Fruit fly (Drosophila melanogaster) whole organism, embryonic: ENCODE results near the gene Nin.
A peak's percentile ranks its signal among the peaks of the same experiment; 100 is the strongest.

Source experiments
- CG10267 ChIP-seq: fragments of 200-800 bp; sonication (Bioruptor generic); optimal IDR thresholded peaks from 2 replicates; lab custom pipeline; 2018; ENCODE audit warnings: missing biosample characterization, mild to moderate bottlenecking, missing genetic modification characterization, moderate library complexity
- CG10274 ChIP-seq: fragments of 200-800 bp; sonication (Bioruptor generic); optimal IDR thresholded peaks from 3 replicates; lab custom pipeline; 2017; ENCODE audit warnings: missing biosample characterization, mild to moderate bottlenecking, missing genetic modification characterization
- CG10366 ChIP-seq: fragments of 200-800 bp; sonication (Bioruptor generic); IDR thresholded peaks from 2 replicates; pipeline ENCODE4 v1.3.6; 2022; ENCODE audit warnings: missing biosample characterization, missing genetic modification characterization
- CG10654 ChIP-seq: fragments of 200-800 bp; sonication (Bioruptor generic); optimal IDR thresholded peaks from 2 replicates; lab custom pipeline; 2016; ENCODE audit warnings: missing biosample characterization, missing genetic modification characterization
- CG11723 ChIP-seq: fragments of 200-800 bp; sonication (Bioruptor generic); optimal IDR thresholded peaks from 2 replicates; lab custom pipeline; 2017; ENCODE audit warnings: missing biosample characterization, mild to moderate bottlenecking, missing genetic modification characterization
- CG1233 ChIP-seq: fragments of 200-800 bp; sonication (Bioruptor generic); optimal IDR thresholded peaks from 4 replicates; lab custom pipeline; 2018; ENCODE audit warnings: missing biosample characterization, mild to moderate bottlenecking, missing genetic modification characterization
- CG12659 ChIP-seq: fragments of 200-800 bp; sonication (Bioruptor generic); optimal IDR thresholded peaks from 3 replicates; lab custom pipeline; 2017; ENCODE audit warnings: mild to moderate bottlenecking, missing biosample characterization, missing genetic modification reagents, missing genetic modification characterization
- CG13296 ChIP-seq: fragments of 200-800 bp; sonication (Bioruptor generic); optimal IDR thresholded peaks from 3 replicates; lab custom pipeline; 2018; ENCODE audit warnings: missing biosample characterization, mild to moderate bottlenecking, missing genetic modification characterization
- CG14050 ChIP-seq: fragments of 200-800 bp; sonication (Bioruptor generic); IDR thresholded peaks from 3 replicates; pipeline ENCODE4 v1.3.6; 2022; ENCODE audit warnings: missing biosample characterization, missing genetic modification characterization
- CG14860 ChIP-seq: fragments of 200-800 bp; sonication (Bioruptor generic); IDR thresholded peaks from 3 replicates; pipeline ENCODE4 v1.3.6; 2022; ENCODE audit warnings: missing biosample characterization, missing genetic modification characterization; ENCODE audit not compliant: partially characterized antibody
- CG15514 ChIP-seq: fragments of 200-800 bp; sonication (Bioruptor generic); optimal IDR thresholded peaks from 3 replicates; lab custom pipeline; 2017; ENCODE audit warnings: missing biosample characterization, missing genetic modification characterization, mild to moderate bottlenecking, moderate library complexity, missing genetic modification reagents
- CG16863 ChIP-seq: fragments of 200-800 bp; sonication (Bioruptor generic); optimal IDR thresholded peaks from 3 replicates; lab custom pipeline; 2016; ENCODE audit warnings: missing biosample characterization, missing genetic modification characterization
- CG17829 ChIP-seq: fragments of 200-800 bp; optimal IDR thresholded peaks from 2 replicates; lab custom pipeline; 2019; ENCODE audit warnings: missing biosample characterization, mild to moderate bottlenecking, missing genetic modification characterization, moderate library complexity
- CG17912 ChIP-seq: fragments of 200-800 bp; sonication (Bioruptor generic); optimal IDR thresholded peaks from 2 replicates; lab custom pipeline; 2018; ENCODE audit warnings: missing biosample characterization, mild to moderate bottlenecking, missing genetic modification characterization
- CG2120 ChIP-seq: fragments of 200-800 bp; sonication (Bioruptor generic); optimal IDR thresholded peaks from 3 replicates; lab custom pipeline; 2016; ENCODE audit warnings: missing biosample characterization, missing genetic modification characterization
- CG2129 ChIP-seq: fragments of 200-800 bp; sonication (Bioruptor generic); IDR thresholded peaks from 2 replicates; pipeline ENCODE4 v1.3.6; 2022; ENCODE audit warnings: missing biosample characterization, missing genetic modification characterization; ENCODE audit not compliant: partially characterized antibody
- CG31388 ChIP-seq: fragments of 200-800 bp; sonication (Bioruptor generic); optimal IDR thresholded peaks from 2 replicates; lab custom pipeline; 2016; ENCODE audit warnings: missing biosample characterization, missing genetic modification characterization
- CG33557 ChIP-seq: fragments of 200-800 bp; sonication (Bioruptor generic); optimal IDR thresholded peaks from 2 replicates; lab custom pipeline; 2019; ENCODE audit warnings: missing biosample characterization, mild to moderate bottlenecking, missing genetic modification characterization, moderate library complexity
- CG9437 ChIP-seq: fragments of 200-800 bp; sonication (Bioruptor generic); optimal IDR thresholded peaks from 2 replicates; lab custom pipeline; 2018; ENCODE audit warnings: missing biosample characterization, mild to moderate bottlenecking, missing genetic modification characterization
- D19A ChIP-seq: fragments of 200-800 bp; optimal IDR thresholded peaks from 3 replicates; lab custom pipeline; 2019; ENCODE audit warnings: missing biosample characterization, mild to moderate bottlenecking, missing genetic modification characterization, moderate library complexity
- D19B ChIP-seq: fragments of 200-800 bp; sonication (Bioruptor generic); optimal IDR thresholded peaks from 2 replicates; lab custom pipeline; 2017; ENCODE audit warnings: missing biosample characterization, mild to moderate bottlenecking, missing genetic modification characterization
- Dad ChIP-seq: fragments of 200-800 bp; sonication (Bioruptor generic); optimal IDR thresholded peaks from 3 replicates; lab custom pipeline; 2016; ENCODE audit warnings: missing biosample characterization, missing genetic modification characterization
- Dip3 ChIP-seq: fragments of 200-800 bp; sonication (Bioruptor generic); optimal IDR thresholded peaks from 3 replicates; lab custom pipeline; 2016; ENCODE audit warnings: missing biosample characterization, missing genetic modification characterization
- Fer2 ChIP-seq: fragments of 200-800 bp; sonication (Bioruptor generic); optimal IDR thresholded peaks from 2 replicates; lab custom pipeline; 2018; ENCODE audit warnings: missing biosample characterization, mild to moderate bottlenecking, missing genetic modification characterization, moderate library complexity
- Lpt ChIP-seq: fragments of >200 bp; optimal IDR thresholded peaks from 2 replicates; lab custom pipeline; 2018; ENCODE audit warnings: missing biosample characterization, missing genetic modification characterization
- MESR4 ChIP-seq: fragments of 200-800 bp; sonication (Bioruptor generic); optimal IDR thresholded peaks from 2 replicates; lab custom pipeline; 2018; ENCODE audit warnings: missing biosample characterization, mild to moderate bottlenecking, missing genetic modification characterization, moderate library complexity
- MTF-1 ChIP-seq: fragments of 200-800 bp; sonication (Bioruptor generic); optimal IDR thresholded peaks from 2 replicates; lab custom pipeline; 2018; ENCODE audit warnings: missing biosample characterization, mild to moderate bottlenecking, missing genetic modification characterization, borderline replicate concordance
- Mad ChIP-seq: fragments of 200-800 bp; sonication (Bioruptor generic); optimal IDR thresholded peaks from 2 replicates; lab custom pipeline; 2016; ENCODE audit warnings: missing biosample characterization, missing genetic modification characterization
- Stat92E ChIP-seq, 3 experiments: fragments of >200 bp in 2 of 3; fragments of 200-800 bp in 1 of 3; sonication (Bioruptor generic) in 1 of 3; optimal IDR thresholded peaks; 2 replicates each; lab custom pipeline; 2017 to 2019; ENCODE audit warnings: missing biosample characterization in 3 of 3, missing genetic modification characterization in 3 of 3, mild to moderate bottlenecking in 1 of 3, moderate library complexity in 1 of 3
- Trl ChIP-seq, 3 experiments: fragments of >200 bp in 2 of 3; fragments of 200-800 bp in 1 of 3; sonication (Bioruptor generic) in 1 of 3; optimal IDR thresholded peaks; 2 replicates in 1 of 3; 3 replicates in 2 of 3; lab custom pipeline; 2016 to 2017; ENCODE audit warnings: missing biosample characterization in 1 of 3, missing genetic modification characterization in 1 of 3
- al ChIP-seq: fragments of 200-800 bp; sonication (Bioruptor generic); IDR thresholded peaks from 2 replicates; pipeline ENCODE4 v1.3.6; 2022; ENCODE audit warnings: missing biosample characterization, missing genetic modification characterization
- chn ChIP-seq: fragments of 200-800 bp; sonication (Bioruptor generic); optimal IDR thresholded peaks from 2 replicates; lab custom pipeline; 2016; ENCODE audit warnings: missing biosample characterization, missing genetic modification characterization
- da ChIP-seq: fragments of 200-800 bp; sonication (Bioruptor generic); optimal IDR thresholded peaks from 2 replicates; lab custom pipeline; 2016; ENCODE audit warnings: missing biosample characterization, missing genetic modification characterization
- eyg ChIP-seq: fragments of 200-800 bp; sonication (Bioruptor generic); optimal IDR thresholded peaks from 3 replicates; lab custom pipeline; 2016; ENCODE audit warnings: missing biosample characterization, missing genetic modification characterization
- gcm2 ChIP-seq: fragments of 200-800 bp; sonication (Bioruptor generic); optimal IDR thresholded peaks from 2 replicates; lab custom pipeline; 2016; ENCODE audit warnings: missing biosample characterization, missing genetic modification characterization
- gem ChIP-seq: fragments of 200-800 bp; sonication (Bioruptor generic); optimal IDR thresholded peaks from 2 replicates; lab custom pipeline; 2019; ENCODE audit warnings: missing biosample characterization, mild to moderate bottlenecking, missing genetic modification characterization, moderate library complexity
- grn ChIP-seq: fragments of 200-800 bp; sonication (Bioruptor generic); optimal IDR thresholded peaks from 3 replicates; lab custom pipeline; 2017; ENCODE audit warnings: missing biosample characterization, missing genetic modification characterization
- hbn ChIP-seq: fragments of 200-800 bp; sonication (Bioruptor generic); IDR thresholded peaks from 2 replicates; pipeline ENCODE4 v1.3.6; 2022; ENCODE audit warnings: missing biosample characterization, missing genetic modification characterization; ENCODE audit not compliant: partially characterized antibody
- nau ChIP-seq: fragments of 200-800 bp; sonication (Bioruptor generic); optimal IDR thresholded peaks from 3 replicates; lab custom pipeline; 2017; ENCODE audit warnings: missing biosample characterization, mild to moderate bottlenecking, missing genetic modification characterization, missing genetic modification reagents
- oc ChIP-seq: fragments of 200-800 bp; sonication (Bioruptor generic); optimal IDR thresholded peaks from 2 replicates; lab custom pipeline; 2018; ENCODE audit warnings: missing biosample characterization, mild to moderate bottlenecking, missing genetic modification characterization, moderate library complexity
- pan ChIP-seq, 4 experiments: fragments of >200 bp in 3 of 4; fragments of 200-800 bp in 1 of 4; sonication (Bioruptor generic) in 1 of 4; optimal IDR thresholded peaks in 3 of 4; IDR thresholded peaks in 1 of 4; 2 replicates each; pipeline versions ENCODE4 v1.3.6 to Lab custom; 2017 to 2022; ENCODE audit warnings: missing biosample characterization in 2 of 4, missing genetic modification characterization in 2 of 4, mixed read lengths in 1 of 4
- pnt ChIP-seq: fragments of 200-800 bp; sonication (Bioruptor generic); optimal IDR thresholded peaks from 3 replicates; lab custom pipeline; 2016; ENCODE audit warnings: missing biosample characterization, missing genetic modification characterization
- repo ChIP-seq: fragments of 200-800 bp; sonication (Bioruptor generic); optimal IDR thresholded peaks from 2 replicates; lab custom pipeline; 2016; ENCODE audit warnings: missing biosample characterization, missing genetic modification characterization
- ro ChIP-seq: fragments of 200-800 bp; sonication (Bioruptor generic); IDR thresholded peaks from 2 replicates; pipeline ENCODE4 v1.3.6; 2022; ENCODE audit warnings: missing biosample characterization, missing genetic modification characterization
- stwl ChIP-seq: fragments of 200-800 bp; sonication (Bioruptor generic); optimal IDR thresholded peaks from 3 replicates; lab custom pipeline; 2018; ENCODE audit warnings: missing biosample characterization, mild to moderate bottlenecking, missing genetic modification characterization, moderate library complexity
- twi ChIP-seq: fragments of 200-800 bp; optimal IDR thresholded peaks from 2 replicates; lab custom pipeline; 2019; ENCODE audit warnings: missing biosample characterization, mild to moderate bottlenecking, missing genetic modification characterization, moderate library complexity
- yki ChIP-seq: fragments of >200 bp; optimal IDR thresholded peaks from 3 replicates; lab custom pipeline; 2018
- zfh2 ChIP-seq: fragments of 200-800 bp; sonication (Bioruptor generic); optimal IDR thresholded peaks from 2 replicates; lab custom pipeline; 2016; ENCODE audit warnings: missing biosample characterization, missing genetic modification characterization

The Nin gene

dm6 chr2L:5278309-5279130 lies at the start of gene Nin, which contains the start of gene Bub1 (continued):
- TF ChIP-seq Lpt (GFP tag; lab: Kevin White, UChicago) = no peak
- no peak for TF ChIP-seq Stat92E (GFP tag; optimal IDR thresholded peaks at IDR 0.05; lab: Kevin White, UChicago)
- no peak for TF ChIP-seq repo (GFP tag; lab: Kevin White, UChicago)
- peak; percentile 19 for TF ChIP-seq Dip3 (GFP tag; lab: Kevin White, UChicago)
- TF ChIP-seq hbn (GFP tag; lab: Robert Waterston, UW) = peak; percentile 55
- peak; percentile 48 for TF ChIP-seq CG2120 (GFP tag; lab: Kevin White, UChicago)
- no peak for TF ChIP-seq D19B (GFP tag; lab: Kevin White, UChicago)
- TF ChIP-seq MESR4 (GFP tag; lab: Kevin White, UChicago) = peak; percentile 89
- TF ChIP-seq Trl (optimal IDR thresholded peaks at IDR 0.05; lab: Kevin White, UChicago) = no peak
- no peak for TF ChIP-seq Trl (GFP tag; optimal IDR thresholded peaks at IDR 0.05; lab: Kevin White, UChicago)
- no peak for TF ChIP-seq eyg
- peak; percentile 64; the same call in 1 of the 2 replicates for TF ChIP-seq CG2129
- TF ChIP-seq zfh2 (GFP tag; lab: Kevin White, UChicago) = peak; percentile 27
- TF ChIP-seq CG1233 (GFP tag; lab: Kevin White, UChicago) = no peak
- no peak for TF ChIP-seq Mad (GFP tag; lab: Kevin White, UChicago)
- TF ChIP-seq CG10366 = no peak; the same call in 1 of the 2 replicates
- TF ChIP-seq CG10267 (tag; lab: Kevin White, UChicago) = peak; percentile 14
- TF ChIP-seq da = no peak
- TF ChIP-seq CG33557 = no peak
- no peak for TF ChIP-seq CG14050 (GFP tag; lab: Robert Waterston, UW)
- no peak for TF ChIP-seq oc (tag; lab: Kevin White, UChicago)
- no peak for TF ChIP-seq grn
- TF ChIP-seq pan (optimal IDR thresholded peaks at IDR 0.05; lab: Kevin White, UChicago) = no peak
- TF ChIP-seq pan (GFP tag; optimal IDR thresholded peaks at IDR 0.05 in 1 of 2, IDR thresholded peaks at IDR 0.05 in 1 of 2) = no peak
- no peak for TF ChIP-seq D19A (tag; lab: Kevin White, UChicago)
- no peak for TF ChIP-seq CG13296 (GFP tag; lab: Kevin White, UChicago)
- TF ChIP-seq gcm2 (GFP tag; lab: Kevin White, UChicago) = no peak
- no peak for TF ChIP-seq CG11723
- no peak for TF ChIP-seq CG17912
- TF ChIP-seq gem (tag; lab: Kevin White, UChicago) = no peak
- no peak for TF ChIP-seq al (GFP tag; lab: Robert Waterston, UW)
- TF ChIP-seq CG12659 (GFP tag; lab: Kevin White, UChicago) = peak; percentile 42
- TF ChIP-seq stwl = no peak
- TF ChIP-seq CG15514 (GFP tag; lab: Kevin White, UChicago) = no peak
- no peak for TF ChIP-seq CG10654 (GFP tag; lab: Kevin White, UChicago)
- no peak for TF ChIP-seq MTF-1 (GFP tag; lab: Kevin White, UChicago)
- TF ChIP-seq CG14860 = peak; percentile 77
- no peak for TF ChIP-seq pnt
- peak; percentile 4 for TF ChIP-seq CG9437 (GFP tag; lab: Kevin White, UChicago)
- no peak for TF ChIP-seq twi (tag; lab: Kevin White, UChicago)
- TF ChIP-seq yki = no peak
- TF ChIP-seq Fer2 (tag; lab: Kevin White, UChicago) = no peak
- no peak for TF ChIP-seq CG31388 (GFP tag; lab: Kevin White, UChicago)
- no peak for TF ChIP-seq CG16863
- TF ChIP-seq Dad = no peak
- peak; percentile 34 for TF ChIP-seq CG17829 (tag; lab: Kevin White, UChicago)
- TF ChIP-seq nau (GFP tag; lab: Kevin White, UChicago) = no peak
- TF ChIP-seq CG10274 (GFP tag; lab: Kevin White, UChicago) = no peak
- TF ChIP-seq ro (GFP tag; lab: Robert Waterston, UW) = no peak
- TF ChIP-seq chn (GFP tag; lab: Kevin White, UChicago) = no peak
